Worm (Caenorhabditis elegans) whole organism, mixed stage, embryonic: ENCODE measurements around the gene F42C5.4.

Experiments
- ceh-43 ChIP-seq: fragments of 200-800 bp; sonication (Bioruptor generic); optimal IDR thresholded peaks from 2 replicates; lab custom pipeline; 2018; ENCODE audit warnings: mild to moderate bottlenecking, missing genetic modification characterization, moderate library complexity, missing compliant biosample characterization
- elt-1 ChIP-seq: sonication (generic microtip); optimal IDR thresholded peaks from 2 replicates; lab custom pipeline; 2017; ENCODE audit warnings: missing genetic modification characterization, mild to moderate bottlenecking, missing compliant biosample characterization, antibody characterized with exemption, moderate library complexity, borderline replicate concordance; ENCODE audit not compliant: insufficient read depth
- flh-1 ChIP-seq: fragments of 200-800 bp; sonication (Bioruptor generic); optimal IDR thresholded peaks from 2 replicates; lab custom pipeline; 2018; ENCODE audit warnings: mild to moderate bottlenecking, missing genetic modification characterization, moderate library complexity, missing compliant biosample characterization
- hlh-1 ChIP-seq: fragments of 150-350 bp; optimal IDR thresholded peaks from 2 replicates; lab custom pipeline; 2014; ENCODE audit warnings: missing biosample characterization, missing genetic modification reagents, missing genetic modification characterization
- lin-13 ChIP-seq: fragments of 150-350 bp; optimal IDR thresholded peaks from 2 replicates; lab custom pipeline; 2014; ENCODE audit warnings: missing biosample characterization, missing genetic modification characterization
- nhr-12 ChIP-seq: fragments of 150-350 bp; optimal IDR thresholded peaks from 2 replicates; lab custom pipeline; 2014; ENCODE audit warnings: missing biosample characterization, missing genetic modification characterization
- nhr-237 ChIP-seq: fragments of 150-350 bp; optimal IDR thresholded peaks from 2 replicates; lab custom pipeline; 2014; ENCODE audit warnings: missing biosample characterization, missing genetic modification characterization
- sptf-1 ChIP-seq: sonication (generic microtip); optimal IDR thresholded peaks from 2 replicates; lab custom pipeline; 2017; ENCODE audit warnings: mild to moderate bottlenecking, missing genetic modification characterization, moderate library complexity, missing compliant biosample characterization
- unc-120 ChIP-seq: sonication (generic microtip); optimal IDR thresholded peaks from 2 replicates; lab custom pipeline; 2017; ENCODE audit warnings: missing genetic modification characterization, missing compliant biosample characterization; ENCODE audit not compliant: poor library complexity, severe bottlenecking
- unc-62 ChIP-seq: fragments of 150-350 bp; optimal IDR thresholded peaks from 2 replicates; lab custom pipeline; 2014; ENCODE audit warnings: missing biosample characterization, missing genetic modification reagents, missing genetic modification characterization
- ztf-11 ChIP-seq: fragments of 150-350 bp; optimal IDR thresholded peaks from 2 replicates; lab custom pipeline; 2014; ENCODE audit warnings: missing biosample characterization, missing genetic modification characterization

DNA sequence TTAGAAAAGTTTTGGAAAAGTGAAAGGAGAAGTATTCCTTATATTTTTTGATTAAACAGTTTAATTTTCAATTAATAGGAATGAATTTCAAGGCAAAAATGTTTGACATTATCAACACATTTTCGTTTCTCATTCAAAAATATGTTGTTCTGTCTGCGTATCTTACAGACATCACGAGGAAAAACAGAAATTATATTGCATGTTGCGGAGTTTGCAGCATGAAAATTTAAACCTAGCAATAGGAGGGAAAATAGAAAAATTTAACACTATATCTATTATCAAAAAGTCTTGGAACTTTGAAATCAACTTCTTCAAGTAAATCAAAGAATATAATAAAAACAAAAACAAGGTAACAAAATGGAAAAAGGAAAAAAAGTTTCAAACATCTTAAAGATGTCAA, 861 bp downstream of the F42C5.4 start:
- TF ChIP-seq ceh-43 (GFP tag; lab: Kevin White, UChicago) = no peak
- no peak for TF ChIP-seq lin-13 (tag; lab: Kevin White, UChicago)
- TF ChIP-seq flh-1 (GFP tag; lab: Kevin White, UChicago) = no peak
- no peak for TF ChIP-seq sptf-1 (tag; lab: Kevin White, UChicago)
- TF ChIP-seq nhr-237 (tag; lab: Kevin White, UChicago) = no peak
- TF ChIP-seq ztf-11 (tag; lab: Kevin White, UChicago) = no peak
- TF ChIP-seq elt-1 (tag; lab: Kevin White, UChicago) = no peak
- no peak for TF ChIP-seq unc-62
- no peak for TF ChIP-seq unc-120 (tag; lab: Kevin White, UChicago)
- TF ChIP-seq hlh-1 = no peak
- TF ChIP-seq nhr-12 = no peak
